Fruit fly (Drosophila melanogaster) whole organism, embryonic: ENCODE data around the gene Cand1.

Experiments used
- Abd-B ChIP-seq: fragments of 200-800 bp; sonication (Bioruptor generic); optimal IDR thresholded peaks from 2 replicates; lab custom pipeline; 2018; ENCODE audit warnings: missing biosample characterization, mild to moderate bottlenecking, missing genetic modification characterization, moderate library complexity
- CG10267 ChIP-seq: fragments of 200-800 bp; sonication (Bioruptor generic); optimal IDR thresholded peaks from 2 replicates; lab custom pipeline; 2018; ENCODE audit warnings: missing biosample characterization, mild to moderate bottlenecking, missing genetic modification characterization, moderate library complexity
- CG10321 ChIP-seq: fragments of 200-800 bp; sonication (Bioruptor generic); IDR thresholded peaks from 2 replicates; pipeline ENCODE4 v1.3.6; 2022; ENCODE audit warnings: missing biosample characterization, missing genetic modification characterization
- CG10543 ChIP-seq: fragments of 200-800 bp; sonication (Bioruptor generic); optimal IDR thresholded peaks from 3 replicates; lab custom pipeline; 2017; ENCODE audit warnings: missing biosample characterization, mild to moderate bottlenecking, missing genetic modification characterization, moderate library complexity
- CG10565 ChIP-seq: fragments of 200-800 bp; sonication (Bioruptor generic); optimal IDR thresholded peaks from 3 replicates; lab custom pipeline; 2016; ENCODE audit warnings: missing biosample characterization, mild to moderate bottlenecking, missing genetic modification characterization
- CG12942 ChIP-seq: fragments of 200-800 bp; sonication (Bioruptor generic); optimal IDR thresholded peaks from 3 replicates; lab custom pipeline; 2016; ENCODE audit warnings: missing biosample characterization, missing genetic modification characterization
- CG13624 ChIP-seq: fragments of 200-800 bp; sonication (Bioruptor generic); optimal IDR thresholded peaks from 2 replicates; lab custom pipeline; 2016; ENCODE audit warnings: missing biosample characterization, missing genetic modification characterization
- CG14710 ChIP-seq: fragments of 200-800 bp; sonication (Bioruptor generic); optimal IDR thresholded peaks from 3 replicates; lab custom pipeline; 2019; ENCODE audit warnings: missing biosample characterization, mild to moderate bottlenecking, missing genetic modification characterization, moderate library complexity
- CG14965 ChIP-seq: fragments of 200-800 bp; sonication (Bioruptor generic); optimal IDR thresholded peaks from 2 replicates; lab custom pipeline; 2016; ENCODE audit warnings: missing biosample characterization, missing genetic modification characterization, borderline replicate concordance
- CG2116 ChIP-seq: fragments of 200-800 bp; sonication (Bioruptor generic); optimal IDR thresholded peaks from 3 replicates; lab custom pipeline; 2018; ENCODE audit warnings: missing biosample characterization, mild to moderate bottlenecking, missing genetic modification characterization
- CG2120 ChIP-seq: fragments of 200-800 bp; sonication (Bioruptor generic); optimal IDR thresholded peaks from 3 replicates; lab custom pipeline; 2016; ENCODE audit warnings: missing biosample characterization, missing genetic modification characterization
- CG2199 ChIP-seq: fragments of 200-800 bp; sonication (Bioruptor generic); IDR thresholded peaks from 3 replicates; pipeline ENCODE4 v1.3.6; 2022; ENCODE audit warnings: missing biosample characterization, missing genetic modification characterization
- CG31441 ChIP-seq: fragments of 200-800 bp; sonication (Bioruptor generic); IDR thresholded peaks from 2 replicates; pipeline ENCODE4 v1.3.6; 2022; ENCODE audit warnings: missing biosample characterization, missing genetic modification characterization
- CG3163 ChIP-seq: fragments of 200-800 bp; sonication (Bioruptor generic); optimal IDR thresholded peaks from 3 replicates; lab custom pipeline; 2016; ENCODE audit warnings: missing biosample characterization, missing genetic modification characterization
- CG33213 ChIP-seq: fragments of 200-800 bp; sonication (Bioruptor generic); optimal IDR thresholded peaks from 3 replicates; lab custom pipeline; 2016; ENCODE audit warnings: missing biosample characterization, missing genetic modification characterization
- CG34376 ChIP-seq: fragments of 200-800 bp; sonication (Bioruptor generic); optimal IDR thresholded peaks from 2 replicates; lab custom pipeline; 2018; ENCODE audit warnings: missing biosample characterization, mild to moderate bottlenecking, missing genetic modification characterization
- CG5245 ChIP-seq: fragments of 200-800 bp; sonication (Bioruptor generic); optimal IDR thresholded peaks from 3 replicates; lab custom pipeline; 2016; ENCODE audit warnings: missing biosample characterization, missing genetic modification characterization
- CG6683 ChIP-seq: fragments of 200-800 bp; sonication (Bioruptor generic); optimal IDR thresholded peaks from 2 replicates; lab custom pipeline; 2017; ENCODE audit warnings: missing biosample characterization, mild to moderate bottlenecking, missing genetic modification characterization, missing genetic modification reagents
- CG7839 ChIP-seq: fragments of 200-800 bp; sonication (Bioruptor generic); optimal IDR thresholded peaks from 3 replicates; lab custom pipeline; 2018; ENCODE audit warnings: missing biosample characterization, mild to moderate bottlenecking, missing genetic modification characterization, moderate library complexity
- CG7963 ChIP-seq: fragments of 200-800 bp; sonication (Bioruptor generic); IDR thresholded peaks from 3 replicates; pipeline ENCODE4 v1.3.6; 2022; ENCODE audit warnings: missing biosample characterization, missing genetic modification characterization; ENCODE audit not compliant: partially characterized antibody
- CG9609 ChIP-seq: fragments of 200-800 bp; sonication (Bioruptor generic); optimal IDR thresholded peaks from 3 replicates; lab custom pipeline; 2016; ENCODE audit warnings: missing biosample characterization, missing genetic modification characterization
- CTCF ChIP-seq: fragments of 200-800 bp; sonication (Bioruptor generic); optimal IDR thresholded peaks from 2 replicates; lab custom pipeline; 2017; ENCODE audit warnings: missing biosample characterization, mild to moderate bottlenecking, missing genetic modification characterization, moderate library complexity
- Dll ChIP-seq: fragments of 200-800 bp; sonication (Bioruptor generic); IDR thresholded peaks from 4 replicates; pipeline ENCODE4 v1.3.6; 2022; ENCODE audit warnings: missing biosample characterization, missing genetic modification characterization; ENCODE audit not compliant: partially characterized antibody
- Hand ChIP-seq: fragments of 200-800 bp; sonication (Bioruptor generic); optimal IDR thresholded peaks from 2 replicates; lab custom pipeline; 2017; ENCODE audit warnings: mild to moderate bottlenecking, missing biosample characterization, missing genetic modification reagents, missing genetic modification characterization
- Kr ChIP-seq: fragments of 200-800 bp; sonication (Bioruptor generic); optimal IDR thresholded peaks from 2 replicates; lab custom pipeline; 2017; ENCODE audit warnings: missing biosample characterization, mild to moderate bottlenecking, missing genetic modification characterization
- Poxn ChIP-seq: fragments of 200-800 bp; sonication (Bioruptor generic); IDR thresholded peaks from 2 replicates; pipeline ENCODE4 v1.3.6; 2022; ENCODE audit warnings: missing biosample characterization, missing genetic modification characterization
- Ptx1 ChIP-seq: fragments of 200-800 bp; sonication (Bioruptor generic); IDR thresholded peaks from 2 replicates; pipeline ENCODE4 v1.3.6; 2022; ENCODE audit warnings: missing biosample characterization, missing genetic modification characterization
- Sry-β ChIP-seq: fragments of 200-800 bp; sonication (Bioruptor generic); optimal IDR thresholded peaks from 2 replicates; lab custom pipeline; 2018; ENCODE audit warnings: missing biosample characterization, mild to moderate bottlenecking, missing genetic modification characterization, moderate library complexity
- Stat92E ChIP-seq, 3 experiments: fragments of >200 bp in 2 of 3; fragments of 200-800 bp in 1 of 3; sonication (Bioruptor generic) in 1 of 3; optimal IDR thresholded peaks; 2 replicates each; lab custom pipeline; 2017 to 2019; ENCODE audit warnings: missing biosample characterization in 3 of 3, missing genetic modification characterization in 3 of 3, mild to moderate bottlenecking in 1 of 3, moderate library complexity in 1 of 3
- Taf1 ChIP-seq: fragments of 200-800 bp; sonication (Bioruptor generic); IDR thresholded peaks from 2 replicates; pipeline ENCODE4 v1.3.6; 2022; ENCODE audit warnings: missing biosample characterization, missing genetic modification characterization
- Vsx1 ChIP-seq: fragments of 200-800 bp; sonication (Bioruptor generic); optimal IDR thresholded peaks from 2 replicates; lab custom pipeline; 2017; ENCODE audit warnings: missing biosample characterization, mild to moderate bottlenecking, missing genetic modification characterization, missing genetic modification reagents
- cas ChIP-seq: fragments of 200-800 bp; sonication (Bioruptor generic); IDR thresholded peaks from 2 replicates; pipeline ENCODE4 v1.3.6; 2022; ENCODE audit warnings: missing biosample characterization, missing genetic modification characterization
- chif ChIP-seq, 2 experiments: fragments of 200-800 bp; sonication (Bioruptor generic); optimal IDR thresholded peaks; 3 replicates each; lab custom pipeline; 2016; ENCODE audit warnings: missing biosample characterization in 2 of 2, missing genetic modification characterization in 2 of 2
- chinmo ChIP-seq: fragments of 200-800 bp; sonication (Bioruptor generic); IDR thresholded peaks from 4 replicates; pipeline ENCODE4 v1.3.6; 2022; ENCODE audit warnings: missing biosample characterization, missing genetic modification characterization; ENCODE audit not compliant: partially characterized antibody
- dan ChIP-seq: fragments of 200-800 bp; sonication (Bioruptor generic); IDR thresholded peaks from 2 replicates; pipeline ENCODE4 v1.3.6; 2022; ENCODE audit warnings: missing biosample characterization, missing genetic modification characterization
- dysf ChIP-seq: fragments of 200-800 bp; sonication (Bioruptor generic); IDR thresholded peaks from 3 replicates; pipeline ENCODE4 v1.3.6; 2022; ENCODE audit warnings: missing biosample characterization, missing genetic modification characterization
- ems ChIP-seq: fragments of 200-800 bp; sonication (Bioruptor generic); optimal IDR thresholded peaks from 3 replicates; lab custom pipeline; 2016; ENCODE audit warnings: missing biosample characterization, missing genetic modification characterization
- fd102C ChIP-seq: fragments of 200-800 bp; sonication (Bioruptor generic); optimal IDR thresholded peaks from 2 replicates; lab custom pipeline; 2018; ENCODE audit warnings: missing biosample characterization, mild to moderate bottlenecking, missing genetic modification characterization, moderate library complexity
- hb ChIP-seq: fragments of 200-800 bp; sonication (Bioruptor generic); IDR thresholded peaks from 3 replicates; pipeline ENCODE4 v1.3.6; 2022; ENCODE audit warnings: missing biosample characterization, missing genetic modification characterization; ENCODE audit not compliant: partially characterized antibody
- insv ChIP-seq, 2 experiments: fragments of 200-800 bp; sonication (Bioruptor generic); optimal IDR thresholded peaks; 3 replicates each; lab custom pipeline; 2016 to 2018; ENCODE audit warnings: missing biosample characterization in 2 of 2, missing genetic modification characterization in 2 of 2
- mld ChIP-seq: fragments of 200-800 bp; sonication (Bioruptor generic); IDR thresholded peaks from 3 replicates; pipeline ENCODE4 v1.3.6; 2022; ENCODE audit warnings: missing biosample characterization, missing genetic modification characterization; ENCODE audit not compliant: partially characterized antibody
- peb ChIP-seq: fragments of 200-800 bp; sonication (Bioruptor generic); IDR thresholded peaks from 2 replicates; pipeline ENCODE4 v1.3.6; 2022; ENCODE audit warnings: missing biosample characterization, missing genetic modification characterization
- pita ChIP-seq: fragments of 200-800 bp; sonication (Bioruptor generic); optimal IDR thresholded peaks from 2 replicates; lab custom pipeline; 2017; ENCODE audit warnings: missing biosample characterization, mild to moderate bottlenecking, missing genetic modification characterization
- psq ChIP-seq: fragments of 200-800 bp; sonication (Bioruptor generic); optimal IDR thresholded peaks from 2 replicates; lab custom pipeline; 2017; ENCODE audit warnings: missing biosample characterization, missing genetic modification characterization
- slbo ChIP-seq: fragments of 200-800 bp; sonication (Bioruptor generic); IDR thresholded peaks from 2 replicates; pipeline ENCODE4 v1.3.6; 2022; ENCODE audit warnings: missing biosample characterization, missing genetic modification characterization
- so ChIP-seq: fragments of 200-800 bp; sonication (Bioruptor generic); IDR thresholded peaks from 3 replicates; pipeline ENCODE4 v1.3.6; 2022; ENCODE audit warnings: missing biosample characterization, missing genetic modification characterization
- twi ChIP-seq: fragments of 200-800 bp; optimal IDR thresholded peaks from 2 replicates; lab custom pipeline; 2019; ENCODE audit warnings: missing biosample characterization, mild to moderate bottlenecking, missing genetic modification characterization, moderate library complexity
- unc-4 ChIP-seq: fragments of 200-800 bp; sonication (Bioruptor generic); IDR thresholded peaks from 2 replicates; pipeline ENCODE4 v1.3.6; 2022; ENCODE audit warnings: missing biosample characterization, missing genetic modification characterization; ENCODE audit not compliant: partially characterized antibody
- wek ChIP-seq: fragments of 200-800 bp; sonication (Bioruptor generic); optimal IDR thresholded peaks from 3 replicates; lab custom pipeline; 2018; ENCODE audit warnings: missing biosample characterization, mild to moderate bottlenecking, missing genetic modification characterization, moderate library complexity
- zen2 ChIP-seq: fragments of 200-800 bp; sonication (Bioruptor generic); IDR thresholded peaks from 3 replicates; pipeline ENCODE4 v1.3.6; 2022; ENCODE audit warnings: missing biosample characterization, missing genetic modification characterization; ENCODE audit not compliant: partially characterized antibody

Gene Cand1

DNA sequence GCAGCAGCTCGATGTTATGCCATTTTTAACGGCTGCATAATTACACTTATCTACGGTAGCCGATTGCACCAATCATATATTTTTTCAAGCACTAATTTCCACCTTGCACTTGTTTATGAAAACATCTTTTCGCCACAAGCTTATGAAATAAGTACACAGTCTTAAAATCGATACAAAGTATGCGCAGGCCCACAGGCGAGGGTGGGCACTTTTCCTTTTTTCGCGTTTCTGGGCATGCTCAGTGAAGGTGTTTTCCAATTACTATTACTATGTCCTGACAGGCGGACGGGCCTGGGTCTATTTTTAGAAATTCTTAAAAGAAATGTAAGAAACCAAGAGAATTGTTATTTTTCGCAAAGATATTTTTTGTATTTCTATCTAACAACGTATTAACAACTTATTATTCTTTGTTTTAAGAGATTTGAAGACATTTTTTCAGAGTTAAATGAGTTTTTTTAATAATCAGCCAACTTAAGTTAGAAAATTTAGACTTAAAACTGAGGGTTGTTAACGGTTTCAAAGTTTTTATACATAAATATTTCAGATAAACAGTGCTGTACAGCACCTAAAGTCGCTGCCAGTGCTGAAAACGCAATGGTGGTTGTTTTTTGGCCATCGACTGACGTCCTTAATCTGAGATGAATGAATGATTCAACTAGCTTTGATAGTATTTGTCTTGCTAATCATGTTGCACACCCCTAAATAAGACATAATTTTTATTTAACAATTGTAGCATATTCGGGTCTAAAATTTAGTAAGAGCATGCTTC, 51.7 kb downstream of the Cand1 start, which contains the start of gene Cdk5alpha (continued):
- TF ChIP-seq mld (GFP tag; lab: Robert Waterston, UW) (no peak), cas (GFP tag; lab: Robert Waterston, UW) (no peak), CG14710 (peak; percentile 5), fd102C (no peak), ems (GFP tag; lab: Kevin White, UChicago) (peak; percentile 17), CG2116 (GFP tag; lab: Kevin White, UChicago) (peak; percentile 18), Vsx1 (GFP tag; lab: Kevin White, UChicago) (no peak), CG33213 (GFP tag; lab: Kevin White, UChicago) (peak; percentile 0), hb (GFP tag; lab: Robert Waterston, UW) (no peak), so (no peak), peb (GFP tag; lab: Robert Waterston, UW) (no peak), CTCF (GFP tag; lab: Kevin White, UChicago) (no peak), CG13624 (GFP tag; lab: Kevin White, UChicago) (peak; percentile 3), CG10543 (no peak), chif (GFP tag; optimal IDR thresholded peaks at IDR 0.05; lab: Kevin White, UChicago) (no peak), Stat92E (GFP tag; optimal IDR thresholded peaks at IDR 0.05; lab: Kevin White, UChicago) (no peak), CG10565 (GFP tag; lab: Kevin White, UChicago) (no peak), CG14965 (GFP tag; lab: Kevin White, UChicago) (no peak), CG2199 (GFP tag; lab: Robert Waterston, UW) (no peak), CG7963 (GFP tag; lab: Robert Waterston, UW) (no peak), CG34376 (GFP tag; lab: Kevin White, UChicago) (no peak), slbo (GFP tag; lab: Robert Waterston, UW) (no peak), CG9609 (no peak), Kr (GFP tag; lab: Kevin White, UChicago) (no peak), Hand (GFP tag; lab: Kevin White, UChicago) (no peak), CG10267 (peak; percentile 92), Ptx1 (GFP tag; lab: Robert Waterston, UW) (no peak), pita (GFP tag; lab: Kevin White, UChicago) (no peak), CG6683 (no peak), insv (GFP tag; optimal IDR thresholded peaks at IDR 0.05; lab: Kevin White, UChicago) (no peak), wek (GFP tag; lab: Kevin White, UChicago) (no peak), zen2 (GFP tag; lab: Robert Waterston, UW) (no peak), Taf1 (no peak), Dll (GFP tag; lab: Robert Waterston, UW) (no peak), CG31441 (no peak), CG3163 (GFP tag; lab: Kevin White, UChicago) (no peak), Sry-β (no peak), Abd-B (GFP tag; lab: Kevin White, UChicago) (no peak), CG2120 (GFP tag; lab: Kevin White, UChicago) (no peak), unc-4 (GFP tag; lab: Robert Waterston, UW) (no peak), Poxn (GFP tag; lab: Robert Waterston, UW) (no peak), dysf (no peak), chinmo (GFP tag; lab: Robert Waterston, UW) (no peak), CG12942 (GFP tag; lab: Kevin White, UChicago) (no peak), twi (no peak), psq (GFP tag; lab: Kevin White, UChicago) (no peak), CG7839 (tag; lab: Kevin White, UChicago) (no peak), dan (no peak), CG5245 (GFP tag; lab: Kevin White, UChicago) (no peak), CG10321 (GFP tag; lab: Robert Waterston, UW) (no peak)
